Worm (Caenorhabditis elegans): ENCODE results near the gene bath-13.

Gene bath-13

DNA sequence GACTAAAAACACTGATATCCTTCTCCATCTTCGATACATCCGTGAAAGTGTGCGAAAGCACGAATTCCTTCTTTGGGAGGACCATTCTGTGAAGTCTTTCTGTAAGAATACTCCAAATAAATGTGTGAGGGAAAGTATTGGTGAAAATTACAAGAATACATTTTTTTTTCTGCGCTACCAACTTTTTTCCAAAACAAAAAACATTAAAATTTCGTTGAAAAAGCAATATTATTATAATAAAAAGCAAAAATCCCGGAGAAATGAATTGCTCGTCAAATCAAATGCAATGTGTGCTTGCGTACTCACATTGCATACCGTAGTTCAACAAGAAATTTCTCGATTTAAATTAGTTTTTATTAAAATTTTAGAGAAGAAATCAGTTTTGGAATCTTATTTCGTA, at the start of gene bath-13:
TSS of gene bath-13 (minus strand) at position 101 of the 400 bp plus-strand sequence.
- TF ChIP-seq aha-1 (tag) = peak; percentile 22
- TF ChIP-seq nhr-10 (tag; optimal IDR thresholded peaks at IDR 0.05) = no peak

DNA sequence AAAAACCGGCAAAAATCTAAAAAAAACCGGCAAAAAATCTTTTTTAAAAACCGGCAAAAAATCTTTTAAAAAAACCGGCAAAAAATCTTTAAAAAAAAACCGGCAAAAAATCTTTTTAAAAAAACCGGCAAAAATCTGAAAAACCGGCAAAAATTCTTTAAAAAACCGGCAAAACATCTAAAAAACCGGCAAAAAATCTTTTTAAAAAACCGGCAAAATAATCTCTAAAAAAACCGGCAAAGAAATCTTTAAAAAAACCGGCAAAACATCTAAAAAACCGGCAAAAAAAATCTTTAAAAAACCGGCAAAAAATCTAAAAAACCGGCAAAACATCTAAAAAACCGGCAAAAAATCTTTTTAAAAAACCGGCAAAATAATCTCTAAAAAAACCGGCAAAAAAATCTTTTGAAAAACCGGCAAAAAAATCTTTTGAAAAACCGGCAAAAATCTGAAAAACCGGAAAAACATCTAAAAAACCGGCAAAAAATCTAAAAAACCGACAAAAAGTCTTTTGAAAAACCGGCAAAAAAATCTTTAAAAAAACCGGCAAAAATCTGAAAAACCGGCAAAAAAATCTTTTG, 48.6 kb upstream of the bath-13 start:
- peak; percentile 22 for TF ChIP-seq aha-1 (tag)

- TF ChIP-seq nhr-28 (tag; optimal IDR thresholded peaks at IDR 0.05) (peak; percentile 5), mxl-3 (GFP tag; optimal IDR thresholded peaks at IDR 0.05) (no peak), ZK337.2 (GFP tag; IDR thresholded peaks at IDR 0.05) (peak; percentile 56; the same call in 1 of the 2 replicates), nhr-102 (tag; optimal IDR thresholded peaks at IDR 0.05) (no peak), Y105C5A.15 (GFP tag; IDR thresholded peaks at IDR 0.05) (no peak), mxl-2 (GFP tag; conservative IDR thresholded peaks at IDR 0.05) (no peak), nhr-6 (tag; optimal IDR thresholded peaks at IDR 0.05) (no peak), ceh-82 (tag; optimal IDR thresholded peaks at IDR 0.05) (no peak), lin-39 (tag; optimal IDR thresholded peaks at IDR 0.05) (no peak), lin-13 (GFP tag; optimal IDR thresholded peaks at IDR 0.05) (peak; percentile 73), ceh-20 (GFP tag; IDR thresholded peaks at IDR 0.05) (peak; percentile 36; the same call in 1 of the 2 replicates), unc-62 (GFP tag; optimal IDR thresholded peaks at IDR 0.05 in 1 of 2) (no peak), unc-62 (tag; optimal IDR thresholded peaks at IDR 0.05) (no peak), ces-1 (GFP tag; optimal IDR thresholded peaks at IDR 0.05) (peak; percentile 93), ceh-32 (tag; optimal IDR thresholded peaks at IDR 0.05; ENCODE audit: poor library complexity) (no peak), lin-1 (GFP tag; IDR thresholded peaks at IDR 0.05) (no peak), mes-2 (tag; optimal IDR thresholded peaks at IDR 0.05; ENCODE audit: poor library complexity, severe bottlenecking) (peak; percentile 95), php-3 (GFP tag; IDR thresholded peaks at IDR 0.05) (peak; percentile 56; the same call in 1 of the 2 replicates), lin-38 (GFP tag; IDR thresholded peaks at IDR 0.05) (peak; percentile 88), cey-2 (tag; optimal IDR thresholded peaks at IDR 0.05; ENCODE audit: borderline replicate concordance, insufficient read depth) (no peak), hmg-1.1 (GFP tag; IDR thresholded peaks at IDR 0.05) (peak; percentile 62; the same call in 1 of the 2 replicates), ama-1 (optimal IDR thresholded peaks at IDR 0.05) (no peak), lsy-2 (tag; optimal IDR thresholded peaks at IDR 0.05) (peak; percentile 15 to 94), ceh-44 (GFP tag; IDR thresholded peaks at IDR 0.05) (0 out of 2 replicates have a peak, but pooled peaks have one; percentile 9), daf-16 (GFP tag; optimal IDR thresholded peaks at IDR 0.05) (no peak), daf-16 (tag; optimal IDR thresholded peaks at IDR 0.05) (peak; percentile 65), pha-4 (GFP tag; IDR thresholded peaks at IDR 0.05) (peak; percentile 61; the same call in 1 of the 2 replicates), pha-4 (tag; optimal IDR thresholded peaks at IDR 0.05) (no peak), fos-1 (tag; optimal IDR thresholded peaks at IDR 0.05) (no peak), hif-1 (tag; optimal IDR thresholded peaks at IDR 0.05) (peak in 1 of 2 experiments; percentile 48), T26A8.4 (GFP tag; IDR thresholded peaks at IDR 0.05) (peak; percentile 73; the same call in 1 of the 2 replicates), unc-130 (GFP tag; optimal IDR thresholded peaks at IDR 0.05) (peak; percentile 48), R02D3.7 (tag; optimal IDR thresholded peaks at IDR 0.05) (no peak), unc-39 (tag; optimal IDR thresholded peaks at IDR 0.05) (no peak), aha-1 (tag) (no peak), mdl-1 (tag; optimal IDR thresholded peaks at IDR 0.05) (peak in 1 of 2 experiments; percentile 3), dmd-9 (GFP tag; IDR thresholded peaks at IDR 0.05) (no peak), madf-9 (GFP tag; conservative IDR thresholded peaks at IDR 0.05) (peak; percentile 61), rbr-2 (tag; optimal IDR thresholded peaks at IDR 0.05) (no peak), tag-97 (GFP tag; IDR thresholded peaks at IDR 0.05) (no peak), T20F7.1 (GFP tag; optimal IDR thresholded peaks at IDR 0.05) (no peak), dmd-6 (GFP tag; IDR thresholded peaks at IDR 0.05) (peak; percentile 62), dpl-1 (GFP tag; optimal IDR thresholded peaks at IDR 0.05) (peak; percentile 86), madf-5 (GFP tag; IDR thresholded peaks at IDR 0.05) (no peak), skn-1 (tag; optimal IDR thresholded peaks at IDR 0.05) (no peak), ctbp-1 (GFP tag; IDR thresholded peaks at IDR 0.05) (peak; percentile 48; the same call in 1 of the 2 replicates)
Observed at ce11 chrII:2564899-2565298, 43.0 kb upstream of the bath-13 start, which contains the start of gene usp-39. usp-39 (plus strand) TSS chrII:2565275.

Data from whole organism, L4 larva.